Fruit fly (Drosophila melanogaster): ENCODE measurements around the gene TfIIFalpha.

- TF ChIP-seq br (optimal IDR thresholded peaks at IDR 0.05) (no peak), CG11093 (GFP tag; IDR thresholded peaks at IDR 0.05) (no peak), Dfd (GFP tag; optimal IDR thresholded peaks at IDR 0.05) (no peak), Rx (GFP tag; IDR thresholded peaks at IDR 0.05) (no peak), crc (GFP tag; optimal IDR thresholded peaks at IDR 0.05) (no peak), CG3847 (GFP tag; IDR thresholded peaks at IDR 0.05) (no peak), CG6765 (GFP tag; optimal IDR thresholded peaks at IDR 0.05) (peak; percentile 4), D19B (GFP tag; optimal IDR thresholded peaks at IDR 0.05) (no peak), ttk (GFP tag; IDR thresholded peaks at IDR 0.05) (no peak), tna (GFP tag; IDR thresholded peaks at IDR 0.05; ENCODE audit: partially characterized antibody) (no peak)
Observed at dm6 chr3R:6406566-6407098, 26.4 kb downstream of the TfIIFalpha start, which contains the start of gene gpp.

Measured in whole organism, embryonic.